Fruit fly (Drosophila melanogaster): ENCODE results near the gene Pgcl.

Pgcl gene

dm6 chrX:446002-446401 is 8.8 kb upstream of the Pgcl start (continued):
- TF ChIP-seq CG3032 (tag; optimal IDR thresholded peaks at IDR 0.05) (peak; percentile 51), fkh (GFP tag; optimal IDR thresholded peaks at IDR 0.05) (no peak), CG11762 (GFP tag; optimal IDR thresholded peaks at IDR 0.05; ENCODE audit: insufficient read depth) (no peak), dsx (GFP tag; optimal IDR thresholded peaks at IDR 0.05; ENCODE audit: poor library complexity, severe bottlenecking) (peak; percentile 37), CG15336 (GFP tag; IDR thresholded peaks at IDR 0.05) (no peak), CG31627 (GFP tag; optimal IDR thresholded peaks at IDR 0.05) (peak; percentile 44), CG4318 (GFP tag; optimal IDR thresholded peaks at IDR 0.05) (no peak), CG8119 (GFP tag; IDR thresholded peaks at IDR 0.05) (no peak), CG16779 (tag; optimal IDR thresholded peaks at IDR 0.05) (no peak), OdsH (GFP tag; optimal IDR thresholded peaks at IDR 0.05) (peak; percentile 6), salr (GFP tag; optimal IDR thresholded peaks at IDR 0.05) (no peak), CG10631 (GFP tag; optimal IDR thresholded peaks at IDR 0.05) (no peak), CG9139 (GFP tag; optimal IDR thresholded peaks at IDR 0.05) (no peak), ss (GFP tag; optimal IDR thresholded peaks at IDR 0.05) (peak; percentile 32 to 53), spab (GFP tag; optimal IDR thresholded peaks at IDR 0.05) (peak; percentile 37), CG6808 (GFP tag; optimal IDR thresholded peaks at IDR 0.05) (peak; percentile 41), achi (GFP tag; optimal IDR thresholded peaks at IDR 0.05) (peak; percentile 2), Sox14 (GFP tag; optimal IDR thresholded peaks at IDR 0.05) (peak; percentile 13), net (GFP tag; optimal IDR thresholded peaks at IDR 0.05) (no peak), Hr39 (GFP tag; optimal IDR thresholded peaks at IDR 0.05) (peak; percentile 35), Eip78C (GFP tag) (peak; percentile 84), Sox15 (GFP tag; optimal IDR thresholded peaks at IDR 0.05) (peak; percentile 6), Gug (GFP tag; IDR thresholded peaks at IDR 0.05) (no peak), CG32006 (GFP tag; optimal IDR thresholded peaks at IDR 0.05) (no peak), Blimp-1 (GFP tag; optimal IDR thresholded peaks at IDR 0.05) (no peak), Smox (GFP tag; optimal IDR thresholded peaks at IDR 0.05) (no peak), CG11294 (GFP tag; IDR thresholded peaks at IDR 0.05) (no peak), acj6 (GFP tag; optimal IDR thresholded peaks at IDR 0.05) (peak; percentile 37), CG8632 (GFP tag; optimal IDR thresholded peaks at IDR 0.05) (peak; percentile 14)

DNA sequence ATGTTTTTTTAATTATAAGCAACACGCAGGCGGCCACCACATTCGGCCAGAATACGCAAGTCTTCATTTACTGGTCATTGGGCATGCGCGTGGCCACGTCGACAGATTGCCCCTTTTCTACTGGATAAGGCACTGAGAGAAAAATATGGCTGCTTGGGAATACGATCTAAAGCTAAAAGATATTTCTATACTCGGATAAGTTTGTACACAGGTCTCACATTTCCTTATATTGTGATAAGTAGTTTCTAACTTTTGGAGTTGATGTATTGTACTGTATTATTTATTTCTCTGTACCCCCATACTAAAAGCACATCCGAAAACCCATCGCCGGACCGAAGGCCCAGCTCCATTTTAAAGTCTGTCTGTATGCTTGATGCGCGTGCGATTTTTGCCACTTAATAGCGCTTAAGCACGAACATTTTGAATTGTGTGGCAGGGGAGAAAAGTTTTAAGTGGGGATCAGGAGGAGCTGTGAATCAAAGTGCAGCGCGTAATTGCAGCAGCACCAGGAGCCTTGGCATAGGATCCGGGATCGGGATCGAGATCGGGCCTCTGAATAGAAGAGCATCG is 6.8 kb upstream of the Pgcl start:
- TF ChIP-seq CG6163 (GFP tag; IDR thresholded peaks at IDR 0.05), result peak; percentile 69
- peak; percentile 47; the same call in 1 of the 3 replicates for TF ChIP-seq CG8119 (GFP tag; IDR thresholded peaks at IDR 0.05)
- no peak for TF ChIP-seq Hr38 (GFP tag; optimal IDR thresholded peaks at IDR 0.05)
- no peak for TF ChIP-seq Hr4 (GFP tag; optimal IDR thresholded peaks at IDR 0.05)
- TF ChIP-seq Sox14 (GFP tag; optimal IDR thresholded peaks at IDR 0.05), result peak; percentile 60
- peak; percentile 58 for TF ChIP-seq lz (GFP tag; optimal IDR thresholded peaks at IDR 0.05)
- peak; percentile 53 for TF ChIP-seq OdsH (GFP tag; optimal IDR thresholded peaks at IDR 0.05)
- no peak for TF ChIP-seq Gug (GFP tag; IDR thresholded peaks at IDR 0.05)
- peak; percentile 27 for TF ChIP-seq CG8319 (GFP tag; optimal IDR thresholded peaks at IDR 0.05)
- peak; percentile 64 for TF ChIP-seq Met (GFP tag; optimal IDR thresholded peaks at IDR 0.05)
- peak; percentile 44 for TF ChIP-seq net (GFP tag; optimal IDR thresholded peaks at IDR 0.05)
- TF ChIP-seq pdm3 (GFP tag; optimal IDR thresholded peaks at IDR 0.05), result peak; percentile 60
- peak; percentile 72 for TF ChIP-seq topi (GFP tag; optimal IDR thresholded peaks at IDR 0.05)
- TF ChIP-seq CG11902 (GFP tag; optimal IDR thresholded peaks at IDR 0.05), result peak; percentile 17
- TF ChIP-seq CG9139 (GFP tag; optimal IDR thresholded peaks at IDR 0.05), result peak; percentile 58
- peak; percentile 75 for TF ChIP-seq dsx (GFP tag; optimal IDR thresholded peaks at IDR 0.05; ENCODE audit: poor library complexity, severe bottlenecking)
- TF ChIP-seq eg (GFP tag; IDR thresholded peaks at IDR 0.05), result 0 out of 3 replicates have a peak, but pooled peaks have one; percentile 12
- peak; percentile 73 for TF ChIP-seq Eip75B (GFP tag; optimal IDR thresholded peaks at IDR 0.05)
- TF ChIP-seq Sox102F (GFP tag; optimal IDR thresholded peaks at IDR 0.05), result peak; percentile 30
- peak; percentile 73 for TF ChIP-seq CG6808 (GFP tag; optimal IDR thresholded peaks at IDR 0.05)
- no peak for TF ChIP-seq Blimp-1 (GFP tag; optimal IDR thresholded peaks at IDR 0.05)
- peak; percentile 74 for TF ChIP-seq CG3032 (tag; optimal IDR thresholded peaks at IDR 0.05)
- TF ChIP-seq CG10631 (GFP tag; optimal IDR thresholded peaks at IDR 0.05), result peak; percentile 77
- TF ChIP-seq spab (GFP tag; optimal IDR thresholded peaks at IDR 0.05), result peak; percentile 71
- TF ChIP-seq salr (GFP tag; optimal IDR thresholded peaks at IDR 0.05), result peak in 1 of 2 experiments; percentile 60
- peak; percentile 58 for TF ChIP-seq CG7368 (GFP tag; optimal IDR thresholded peaks at IDR 0.05)
- peak; percentile 70 for TF ChIP-seq CG1621 (tag; optimal IDR thresholded peaks at IDR 0.05)
- TF ChIP-seq CG6854 (GFP tag; optimal IDR thresholded peaks at IDR 0.05), result no peak
- no peak for TF ChIP-seq dac (GFP tag; optimal IDR thresholded peaks at IDR 0.05)
- TF ChIP-seq CG16779 (tag; optimal IDR thresholded peaks at IDR 0.05), result peak; percentile 23
- peak; percentile 69 for TF ChIP-seq acj6 (GFP tag; optimal IDR thresholded peaks at IDR 0.05)
- TF ChIP-seq CG11762 (GFP tag; optimal IDR thresholded peaks at IDR 0.05; ENCODE audit: insufficient read depth), result peak; percentile 19
- TF ChIP-seq Lpt (GFP tag; optimal IDR thresholded peaks at IDR 0.05), result no peak
- peak; percentile 50 for TF ChIP-seq Smox (GFP tag; optimal IDR thresholded peaks at IDR 0.05)
- peak; percentile 53 for TF ChIP-seq Hr39 (GFP tag; optimal IDR thresholded peaks at IDR 0.05)
- TF ChIP-seq ss (GFP tag; optimal IDR thresholded peaks at IDR 0.05), result peak; percentile 73 to 96
